Fruit fly (Drosophila melanogaster) whole organism, prepupa: ENCODE measurements around the gene CG9173.

ENCODE experiments used
- Blimp-1 ChIP-seq: fragments of 200-800 bp; sonication (Bioruptor generic); optimal IDR thresholded peaks from 3 replicates; lab custom pipeline; 2017; ENCODE audit warnings: missing biosample characterization, missing genetic modification characterization, mild to moderate bottlenecking, moderate library complexity, missing genetic modification reagents
- CG10669 ChIP-seq: fragments of 200-800 bp; sonication (Bioruptor generic); optimal IDR thresholded peaks from 3 replicates; lab custom pipeline; 2018; ENCODE audit warnings: missing biosample characterization, mild to moderate bottlenecking, missing genetic modification characterization, moderate library complexity
- CG15336 ChIP-seq: fragments of 200-800 bp; sonication (Bioruptor generic); IDR thresholded peaks from 2 replicates; pipeline ENCODE4 v1.3.6; 2022; ENCODE audit warnings: missing biosample characterization, missing genetic modification characterization
- CG1621 ChIP-seq: fragments of 200-800 bp; sonication (Bioruptor generic); optimal IDR thresholded peaks from 3 replicates; lab custom pipeline; 2018; ENCODE audit warnings: missing biosample characterization, mild to moderate bottlenecking, missing genetic modification characterization
- CG16779 ChIP-seq: fragments of 200-800 bp; sonication (Bioruptor generic); optimal IDR thresholded peaks from 3 replicates; lab custom pipeline; 2017; ENCODE audit warnings: missing biosample characterization, mild to moderate bottlenecking, missing genetic modification characterization
- CG3032 ChIP-seq: fragments of 200-800 bp; optimal IDR thresholded peaks from 2 replicates; lab custom pipeline; 2019; ENCODE audit warnings: missing biosample characterization, mild to moderate bottlenecking, missing genetic modification characterization, moderate library complexity
- CG31627 ChIP-seq: fragments of 200-800 bp; sonication (Bioruptor generic); optimal IDR thresholded peaks from 3 replicates; lab custom pipeline; 2016; ENCODE audit warnings: missing biosample characterization, missing genetic modification characterization
- CG32006 ChIP-seq: fragments of 200-800 bp; sonication (Bioruptor generic); optimal IDR thresholded peaks from 3 replicates; lab custom pipeline; 2017; ENCODE audit warnings: missing biosample characterization, mild to moderate bottlenecking, missing genetic modification characterization
- CG4318 ChIP-seq: fragments of 200-800 bp; sonication (Bioruptor generic); optimal IDR thresholded peaks from 3 replicates; lab custom pipeline; 2017; ENCODE audit warnings: missing biosample characterization, mild to moderate bottlenecking, missing genetic modification characterization
- CG6163 ChIP-seq: fragments of 200-800 bp; sonication (Bioruptor generic); IDR thresholded peaks from 3 replicates; pipeline ENCODE4 v1.3.6; 2022; ENCODE audit warnings: missing biosample characterization, missing genetic modification characterization
- CG6808 ChIP-seq: fragments of 200-800 bp; sonication (Bioruptor generic); optimal IDR thresholded peaks from 3 replicates; lab custom pipeline; 2017; ENCODE audit warnings: missing biosample characterization, missing genetic modification characterization, mild to moderate bottlenecking, moderate library complexity, missing genetic modification reagents
- CG6854 ChIP-seq: fragments of 200-800 bp; sonication (Bioruptor generic); optimal IDR thresholded peaks from 2 replicates; lab custom pipeline; 2017; ENCODE audit warnings: missing biosample characterization, mild to moderate bottlenecking, missing genetic modification characterization
- CG8319 ChIP-seq: fragments of 200-800 bp; sonication (Bioruptor generic); optimal IDR thresholded peaks from 3 replicates; lab custom pipeline; 2016; ENCODE audit warnings: missing biosample characterization, missing genetic modification characterization
- Ets96B ChIP-seq: fragments of 200-800 bp; optimal IDR thresholded peaks from 2 replicates; lab custom pipeline; 2019; ENCODE audit warnings: missing biosample characterization, mild to moderate bottlenecking, missing genetic modification characterization, moderate library complexity
- Gug ChIP-seq: fragments of 200-800 bp; sonication (Bioruptor generic); IDR thresholded peaks from 2 replicates; pipeline ENCODE4 v1.3.6; 2022; ENCODE audit warnings: missing biosample characterization, missing genetic modification characterization
- Hr38 ChIP-seq: sonication (Bioruptor generic); optimal IDR thresholded peaks from 2 replicates; lab custom pipeline; 2016; ENCODE audit warnings: missing biosample characterization, missing genetic modification characterization
- Hr39 ChIP-seq: fragments of 200-800 bp; sonication (Bioruptor generic); optimal IDR thresholded peaks from 2 replicates; lab custom pipeline; 2016; ENCODE audit warnings: missing biosample characterization, missing genetic modification characterization
- Hr4 ChIP-seq: fragments of 200-800 bp; sonication (Bioruptor generic); optimal IDR thresholded peaks from 3 replicates; lab custom pipeline; 2016; ENCODE audit warnings: missing biosample characterization, missing genetic modification characterization
- Lpt ChIP-seq: fragments of 200-800 bp; sonication (Bioruptor generic); optimal IDR thresholded peaks from 3 replicates; lab custom pipeline; 2016; ENCODE audit warnings: missing biosample characterization, missing genetic modification characterization
- Met ChIP-seq: fragments of 200-800 bp; sonication (Bioruptor generic); optimal IDR thresholded peaks from 3 replicates; lab custom pipeline; 2016; ENCODE audit warnings: missing biosample characterization, missing genetic modification characterization
- OdsH ChIP-seq: fragments of 200-800 bp; sonication (Bioruptor generic); optimal IDR thresholded peaks from 3 replicates; lab custom pipeline; 2016; ENCODE audit warnings: missing biosample characterization, missing genetic modification characterization
- Smox ChIP-seq: fragments of 200-800 bp; sonication (Bioruptor generic); optimal IDR thresholded peaks from 3 replicates; lab custom pipeline; 2016; ENCODE audit warnings: missing biosample characterization, missing genetic modification characterization
- Sox14 ChIP-seq: fragments of 200-800 bp; sonication (Bioruptor generic); optimal IDR thresholded peaks from 3 replicates; lab custom pipeline; 2016; ENCODE audit warnings: missing biosample characterization, missing genetic modification characterization
- Sox15 ChIP-seq: fragments of 200-800 bp; sonication (Bioruptor generic); optimal IDR thresholded peaks from 3 replicates; lab custom pipeline; 2016; ENCODE audit warnings: missing biosample characterization, missing genetic modification characterization
- cyc ChIP-seq: fragments of 200-800 bp; sonication (Bioruptor generic); optimal IDR thresholded peaks from 3 replicates; lab custom pipeline; 2016; ENCODE audit warnings: missing biosample characterization, missing genetic modification characterization
- eg ChIP-seq: fragments of 200-800 bp; sonication (Bioruptor generic); IDR thresholded peaks from 3 replicates; pipeline ENCODE4 v1.3.6; 2022; ENCODE audit warnings: missing biosample characterization, missing genetic modification characterization
- esn ChIP-seq: fragments of 200-800 bp; sonication (Bioruptor generic); optimal IDR thresholded peaks from 2 replicates; lab custom pipeline; 2016; ENCODE audit warnings: missing biosample characterization, mild to moderate bottlenecking, missing genetic modification characterization, moderate library complexity
- fkh ChIP-seq: fragments of 200-800 bp; sonication (Bioruptor generic); optimal IDR thresholded peaks from 3 replicates; lab custom pipeline; 2017; ENCODE audit warnings: missing biosample characterization, mild to moderate bottlenecking, missing genetic modification characterization, moderate library complexity
- net ChIP-seq: fragments of 200-800 bp; sonication (Bioruptor generic); optimal IDR thresholded peaks from 3 replicates; lab custom pipeline; 2016; ENCODE audit warnings: missing biosample characterization, missing genetic modification characterization
- salr ChIP-seq, 2 experiments: fragments of 200-800 bp; sonication (Bioruptor generic); optimal IDR thresholded peaks; 3 replicates each; lab custom pipeline; 2016 to 2018; ENCODE audit warnings: missing biosample characterization in 2 of 2, missing genetic modification characterization in 2 of 2, mild to moderate bottlenecking in 1 of 2
- topi ChIP-seq: fragments of 200-800 bp; sonication (Bioruptor generic); optimal IDR thresholded peaks from 3 replicates; lab custom pipeline; 2016; ENCODE audit warnings: missing biosample characterization, missing genetic modification characterization
- vri ChIP-seq: fragments of 200-800 bp; sonication (Bioruptor generic); optimal IDR thresholded peaks from 3 replicates; lab custom pipeline; 2016; ENCODE audit warnings: missing biosample characterization, mild to moderate bottlenecking, missing genetic modification characterization

CG9173 gene

DNA sequence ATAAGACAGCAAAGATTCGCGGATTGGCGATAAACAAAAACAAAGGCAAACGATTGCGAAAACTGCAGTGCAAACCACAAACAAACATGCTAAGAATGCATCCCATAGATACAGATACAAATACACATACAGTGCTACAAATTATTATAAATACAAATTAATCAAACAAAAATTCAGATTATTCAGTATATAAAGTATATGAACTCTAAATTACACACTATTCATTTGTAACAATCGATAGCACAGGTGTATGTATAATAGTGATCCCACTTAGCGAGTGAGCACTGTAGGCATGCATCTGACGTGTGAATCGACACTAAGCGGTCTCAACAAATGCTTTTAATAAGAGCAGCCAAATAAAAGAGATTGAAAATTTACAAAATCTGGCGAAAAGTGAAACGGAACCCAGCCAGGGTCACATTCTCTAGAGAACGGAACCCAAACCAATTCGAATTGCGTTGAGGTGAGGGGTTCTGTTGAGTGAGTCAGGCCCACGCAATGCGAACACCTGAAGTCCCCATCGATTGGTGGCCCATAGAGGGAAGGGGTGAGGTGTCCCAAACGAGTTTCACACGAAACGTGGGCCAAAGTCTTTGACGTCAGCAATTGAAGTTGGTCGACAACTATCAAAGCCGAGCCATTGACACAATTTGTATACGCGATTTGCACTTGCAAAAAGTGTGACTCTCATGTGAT is 48.7 kb downstream of the CG9173 start (continued):
- TF ChIP-seq CG6854 (GFP tag; lab: Kevin White, UChicago), result no peak
- no peak for TF ChIP-seq fkh
- peak; percentile 39 for TF ChIP-seq Sox15 (GFP tag; lab: Kevin White, UChicago)
- TF ChIP-seq Hr39 (GFP tag; lab: Kevin White, UChicago), result peak; percentile 72
- no peak for TF ChIP-seq Blimp-1 (GFP tag; lab: Kevin White, UChicago)
- peak; percentile 66 for TF ChIP-seq net
- TF ChIP-seq esn (GFP tag; lab: Kevin White, UChicago), result peak; percentile 73
- TF ChIP-seq topi (GFP tag; lab: Kevin White, UChicago), result peak; percentile 37
- TF ChIP-seq CG16779 (tag; lab: Kevin White, UChicago), result no peak
- TF ChIP-seq salr (GFP tag; optimal IDR thresholded peaks at IDR 0.05; lab: Kevin White, UChicago), result peak in 1 of 2 experiments; percentile 57
- TF ChIP-seq cyc (GFP tag; lab: Kevin White, UChicago), result no peak
- TF ChIP-seq eg (GFP tag; lab: Robert Waterston, UW), result peak; percentile 75
- TF ChIP-seq CG3032, result peak; percentile 28
- peak; percentile 73 for TF ChIP-seq OdsH
- peak; percentile 76 for TF ChIP-seq Met (GFP tag; lab: Kevin White, UChicago)
- peak; percentile 10 for TF ChIP-seq CG1621 (tag; lab: Kevin White, UChicago)
- TF ChIP-seq CG8319 (GFP tag; lab: Kevin White, UChicago), result no peak
- no peak for TF ChIP-seq Hr38 (GFP tag; lab: Kevin White, UChicago)
- no peak for TF ChIP-seq vri (GFP tag; lab: Kevin White, UChicago)
- peak; percentile 10 for TF ChIP-seq Ets96B (tag; lab: Kevin White, UChicago)
- peak; percentile 42 for TF ChIP-seq CG4318 (GFP tag; lab: Kevin White, UChicago)
- TF ChIP-seq Hr4 (GFP tag; lab: Kevin White, UChicago), result peak; percentile 82
- no peak for TF ChIP-seq CG6808 (GFP tag; lab: Kevin White, UChicago)
- TF ChIP-seq Lpt (GFP tag; lab: Kevin White, UChicago), result peak; percentile 29
- peak; percentile 73 for TF ChIP-seq Smox (GFP tag; lab: Kevin White, UChicago)
- peak; percentile 82 for TF ChIP-seq CG6163 (GFP tag; lab: Robert Waterston, UW)
- peak; percentile 73 for TF ChIP-seq Sox14
- no peak for TF ChIP-seq CG10669 (GFP tag; lab: Kevin White, UChicago)
- TF ChIP-seq CG31627 (GFP tag; lab: Kevin White, UChicago), result peak; percentile 74
- peak; percentile 80 for TF ChIP-seq CG15336 (GFP tag; lab: Robert Waterston, UW)
- TF ChIP-seq CG32006, result peak; percentile 79
- TF ChIP-seq Gug (GFP tag; lab: Robert Waterston, UW), result peak; percentile 61; the same call in 1 of the 2 replicates
